Fruit fly (Drosophila melanogaster) whole organism, prepupa: ENCODE data around the gene APC7.

Experiments used
- CG10631 ChIP-seq: fragments of 200-800 bp; sonication (Bioruptor generic); optimal IDR thresholded peaks from 2 replicates; lab custom pipeline; 2016; ENCODE audit warnings: missing biosample characterization, missing genetic modification characterization
- CG10669 ChIP-seq: fragments of 200-800 bp; sonication (Bioruptor generic); optimal IDR thresholded peaks from 3 replicates; lab custom pipeline; 2018; ENCODE audit warnings: missing biosample characterization, mild to moderate bottlenecking, missing genetic modification characterization, moderate library complexity
- CG11294 ChIP-seq: fragments of 200-800 bp; sonication (Bioruptor generic); IDR thresholded peaks from 2 replicates; pipeline ENCODE4 v1.3.6; 2022; ENCODE audit warnings: missing biosample characterization, missing genetic modification characterization
- CG11762 ChIP-seq: fragments of 200-800 bp; sonication (Bioruptor generic); optimal IDR thresholded peaks from 3 replicates; lab custom pipeline; 2016; ENCODE audit warnings: missing biosample characterization, missing genetic modification characterization; ENCODE audit not compliant: insufficient read depth
- CG11902 ChIP-seq: fragments of 200-800 bp; sonication (Bioruptor generic); optimal IDR thresholded peaks from 3 replicates; lab custom pipeline; 2016; ENCODE audit warnings: missing biosample characterization, missing genetic modification characterization
- CG15336 ChIP-seq: fragments of 200-800 bp; sonication (Bioruptor generic); IDR thresholded peaks from 2 replicates; pipeline ENCODE4 v1.3.6; 2022; ENCODE audit warnings: missing biosample characterization, missing genetic modification characterization
- CG1621 ChIP-seq: fragments of 200-800 bp; sonication (Bioruptor generic); optimal IDR thresholded peaks from 3 replicates; lab custom pipeline; 2018; ENCODE audit warnings: missing biosample characterization, mild to moderate bottlenecking, missing genetic modification characterization
- CG16779 ChIP-seq: fragments of 200-800 bp; sonication (Bioruptor generic); optimal IDR thresholded peaks from 3 replicates; lab custom pipeline; 2017; ENCODE audit warnings: missing biosample characterization, mild to moderate bottlenecking, missing genetic modification characterization
- CG31627 ChIP-seq: fragments of 200-800 bp; sonication (Bioruptor generic); optimal IDR thresholded peaks from 3 replicates; lab custom pipeline; 2016; ENCODE audit warnings: missing biosample characterization, missing genetic modification characterization
- CG32006 ChIP-seq: fragments of 200-800 bp; sonication (Bioruptor generic); optimal IDR thresholded peaks from 3 replicates; lab custom pipeline; 2017; ENCODE audit warnings: missing biosample characterization, mild to moderate bottlenecking, missing genetic modification characterization
- CG34406 ChIP-seq: fragments of 200-800 bp; sonication (Bioruptor generic); optimal IDR thresholded peaks from 3 replicates; lab custom pipeline; 2016; ENCODE audit warnings: missing biosample characterization, missing genetic modification characterization
- CG3919 ChIP-seq: fragments of 200-800 bp; sonication (Bioruptor generic); optimal IDR thresholded peaks from 3 replicates; lab custom pipeline; 2016; ENCODE audit warnings: missing biosample characterization, missing genetic modification characterization
- CG4318 ChIP-seq: fragments of 200-800 bp; sonication (Bioruptor generic); optimal IDR thresholded peaks from 3 replicates; lab custom pipeline; 2017; ENCODE audit warnings: missing biosample characterization, mild to moderate bottlenecking, missing genetic modification characterization
- CG6163 ChIP-seq: fragments of 200-800 bp; sonication (Bioruptor generic); IDR thresholded peaks from 3 replicates; pipeline ENCODE4 v1.3.6; 2022; ENCODE audit warnings: missing biosample characterization, missing genetic modification characterization
- CG6854 ChIP-seq: fragments of 200-800 bp; sonication (Bioruptor generic); optimal IDR thresholded peaks from 2 replicates; lab custom pipeline; 2017; ENCODE audit warnings: missing biosample characterization, mild to moderate bottlenecking, missing genetic modification characterization
- CG7368 ChIP-seq: fragments of 200-800 bp; sonication (Bioruptor generic); optimal IDR thresholded peaks from 3 replicates; lab custom pipeline; 2016; ENCODE audit warnings: missing biosample characterization, missing genetic modification characterization
- CG8119 ChIP-seq: fragments of 200-800 bp; sonication (Bioruptor generic); IDR thresholded peaks from 3 replicates; pipeline ENCODE4 v1.3.6; 2022; ENCODE audit warnings: missing biosample characterization, missing genetic modification characterization
- CG8319 ChIP-seq: fragments of 200-800 bp; sonication (Bioruptor generic); optimal IDR thresholded peaks from 3 replicates; lab custom pipeline; 2016; ENCODE audit warnings: missing biosample characterization, missing genetic modification characterization
- CG8632 ChIP-seq: fragments of 200-800 bp; sonication (Bioruptor generic); optimal IDR thresholded peaks from 3 replicates; lab custom pipeline; 2016; ENCODE audit warnings: missing biosample characterization, missing genetic modification characterization
- Eip78C ChIP-seq: fragments of 200-800 bp; sonication (Bioruptor generic); peaks from one replicate; lab custom pipeline; 2016; ENCODE audit warnings: missing biosample characterization, missing genetic modification characterization
- Eip93F ChIP-seq: fragments of 200-800 bp; sonication (Bioruptor generic); optimal IDR thresholded peaks from 2 replicates; lab custom pipeline; 2016; ENCODE audit warnings: missing biosample characterization, mild to moderate bottlenecking, missing genetic modification characterization
- Ets21C ChIP-seq: fragments of 200-800 bp; sonication (Bioruptor generic); optimal IDR thresholded peaks from 3 replicates; lab custom pipeline; 2016; ENCODE audit warnings: missing biosample characterization, missing genetic modification characterization
- Ets96B ChIP-seq: fragments of 200-800 bp; optimal IDR thresholded peaks from 2 replicates; lab custom pipeline; 2019; ENCODE audit warnings: missing biosample characterization, mild to moderate bottlenecking, missing genetic modification characterization, moderate library complexity
- Gug ChIP-seq: fragments of 200-800 bp; sonication (Bioruptor generic); IDR thresholded peaks from 2 replicates; pipeline ENCODE4 v1.3.6; 2022; ENCODE audit warnings: missing biosample characterization, missing genetic modification characterization
- Hr39 ChIP-seq: fragments of 200-800 bp; sonication (Bioruptor generic); optimal IDR thresholded peaks from 2 replicates; lab custom pipeline; 2016; ENCODE audit warnings: missing biosample characterization, missing genetic modification characterization
- Hr4 ChIP-seq: fragments of 200-800 bp; sonication (Bioruptor generic); optimal IDR thresholded peaks from 3 replicates; lab custom pipeline; 2016; ENCODE audit warnings: missing biosample characterization, missing genetic modification characterization
- Lpt ChIP-seq: fragments of 200-800 bp; sonication (Bioruptor generic); optimal IDR thresholded peaks from 3 replicates; lab custom pipeline; 2016; ENCODE audit warnings: missing biosample characterization, missing genetic modification characterization
- Met ChIP-seq: fragments of 200-800 bp; sonication (Bioruptor generic); optimal IDR thresholded peaks from 3 replicates; lab custom pipeline; 2016; ENCODE audit warnings: missing biosample characterization, missing genetic modification characterization
- OdsH ChIP-seq: fragments of 200-800 bp; sonication (Bioruptor generic); optimal IDR thresholded peaks from 3 replicates; lab custom pipeline; 2016; ENCODE audit warnings: missing biosample characterization, missing genetic modification characterization
- Smox ChIP-seq: fragments of 200-800 bp; sonication (Bioruptor generic); optimal IDR thresholded peaks from 3 replicates; lab custom pipeline; 2016; ENCODE audit warnings: missing biosample characterization, missing genetic modification characterization
- Sox14 ChIP-seq: fragments of 200-800 bp; sonication (Bioruptor generic); optimal IDR thresholded peaks from 3 replicates; lab custom pipeline; 2016; ENCODE audit warnings: missing biosample characterization, missing genetic modification characterization
- Sox15 ChIP-seq: fragments of 200-800 bp; sonication (Bioruptor generic); optimal IDR thresholded peaks from 3 replicates; lab custom pipeline; 2016; ENCODE audit warnings: missing biosample characterization, missing genetic modification characterization
- achi ChIP-seq: fragments of 200-800 bp; sonication (Bioruptor generic); optimal IDR thresholded peaks from 3 replicates; lab custom pipeline; 2016; ENCODE audit warnings: missing biosample characterization, missing genetic modification characterization
- acj6 ChIP-seq: fragments of 200-800 bp; sonication (Bioruptor generic); optimal IDR thresholded peaks from 3 replicates; lab custom pipeline; 2016; ENCODE audit warnings: missing biosample characterization, missing genetic modification characterization
- cyc ChIP-seq: fragments of 200-800 bp; sonication (Bioruptor generic); optimal IDR thresholded peaks from 3 replicates; lab custom pipeline; 2016; ENCODE audit warnings: missing biosample characterization, missing genetic modification characterization
- dac ChIP-seq: fragments of 200-800 bp; sonication (Bioruptor generic); optimal IDR thresholded peaks from 2 replicates; lab custom pipeline; 2017; ENCODE audit warnings: missing biosample characterization, mild to moderate bottlenecking, missing genetic modification characterization
- dsx ChIP-seq: fragments of 200-800 bp; optimal IDR thresholded peaks from 3 replicates; lab custom pipeline; 2019; ENCODE audit warnings: missing biosample characterization, mild to moderate bottlenecking, missing genetic modification characterization, moderate library complexity; ENCODE audit not compliant: poor library complexity, severe bottlenecking
- eg ChIP-seq: fragments of 200-800 bp; sonication (Bioruptor generic); IDR thresholded peaks from 3 replicates; pipeline ENCODE4 v1.3.6; 2022; ENCODE audit warnings: missing biosample characterization, missing genetic modification characterization
- esn ChIP-seq: fragments of 200-800 bp; sonication (Bioruptor generic); optimal IDR thresholded peaks from 2 replicates; lab custom pipeline; 2016; ENCODE audit warnings: missing biosample characterization, mild to moderate bottlenecking, missing genetic modification characterization, moderate library complexity
- fd59A ChIP-seq: fragments of 200-800 bp; sonication (Bioruptor generic); optimal IDR thresholded peaks from 2 replicates; lab custom pipeline; 2017; ENCODE audit warnings: missing biosample characterization, mild to moderate bottlenecking, missing genetic modification characterization, missing genetic modification reagents
- fd85E ChIP-seq: fragments of 200-800 bp; sonication (Bioruptor generic); optimal IDR thresholded peaks from 3 replicates; lab custom pipeline; 2016; ENCODE audit warnings: missing biosample characterization, missing genetic modification characterization
- lz ChIP-seq: fragments of 200-800 bp; sonication (Bioruptor generic); optimal IDR thresholded peaks from 3 replicates; lab custom pipeline; 2016; ENCODE audit warnings: missing biosample characterization, missing genetic modification characterization
- net ChIP-seq: fragments of 200-800 bp; sonication (Bioruptor generic); optimal IDR thresholded peaks from 3 replicates; lab custom pipeline; 2016; ENCODE audit warnings: missing biosample characterization, missing genetic modification characterization
- pdm3 ChIP-seq: fragments of 200-800 bp; sonication (Bioruptor generic); optimal IDR thresholded peaks from 3 replicates; lab custom pipeline; 2016; ENCODE audit warnings: missing biosample characterization, missing genetic modification characterization
- salr ChIP-seq, 2 experiments: fragments of 200-800 bp; sonication (Bioruptor generic); optimal IDR thresholded peaks; 3 replicates each; lab custom pipeline; 2016 to 2018; ENCODE audit warnings: missing biosample characterization in 2 of 2, missing genetic modification characterization in 2 of 2, mild to moderate bottlenecking in 1 of 2
- svp ChIP-seq: fragments of 200-800 bp; sonication (Bioruptor generic); peaks from one replicate; lab custom pipeline; 2016; ENCODE audit warnings: missing biosample characterization, missing genetic modification characterization
- vri ChIP-seq: fragments of 200-800 bp; sonication (Bioruptor generic); optimal IDR thresholded peaks from 3 replicates; lab custom pipeline; 2016; ENCODE audit warnings: missing biosample characterization, mild to moderate bottlenecking, missing genetic modification characterization

The APC7 gene

dm6 chrX:6624006-6624745, 27.3 kb downstream of the APC7 start (continued):
- TF ChIP-seq CG7368 (no peak), CG31627 (GFP tag; lab: Kevin White, UChicago) (peak; percentile 46), Lpt (GFP tag; lab: Kevin White, UChicago) (peak; percentile 30), dsx (GFP tag; lab: Kevin White, UChicago) (peak; percentile 80), fd85E (GFP tag; lab: Kevin White, UChicago) (no peak), CG1621 (peak; percentile 29), CG32006 (peak; percentile 56), Ets96B (tag; lab: Kevin White, UChicago) (peak; percentile 63), CG34406 (peak; percentile 7), dac (no peak), Smox (peak; percentile 67), CG10631 (GFP tag; lab: Kevin White, UChicago) (peak; percentile 72), CG10669 (GFP tag; lab: Kevin White, UChicago) (peak; percentile 44), Sox15 (GFP tag; lab: Kevin White, UChicago) (peak; percentile 1), Eip78C (GFP tag; lab: Kevin White, UChicago) (peak; percentile 92), Gug (GFP tag; lab: Robert Waterston, UW) (peak; percentile 50), svp (peak; percentile 87), CG15336 (GFP tag; lab: Robert Waterston, UW) (peak; percentile 68), OdsH (GFP tag; lab: Kevin White, UChicago) (peak; percentile 55), salr (GFP tag; optimal IDR thresholded peaks at IDR 0.05; lab: Kevin White, UChicago) (peak; percentile 11 to 19), acj6 (peak; percentile 70), eg (GFP tag; lab: Robert Waterston, UW) (peak; percentile 69; the same call in 2 of the 3 replicates), esn (GFP tag; lab: Kevin White, UChicago) (peak; percentile 75), Met (peak; percentile 74)
- TF ChIP-seq, all 60 proteins: peak for 49

dm6 chrX:6624977-6625591, 28.2 kb downstream of the APC7 start:
- TF ChIP-seq cyc (no peak), fd85E (GFP tag; lab: Kevin White, UChicago) (no peak), CG8632 (GFP tag; lab: Kevin White, UChicago) (no peak), acj6 (no peak), CG11762 (GFP tag; lab: Kevin White, UChicago) (no peak), Gug (GFP tag; lab: Robert Waterston, UW) (no peak), CG6163 (GFP tag; lab: Robert Waterston, UW) (no peak), Met (no peak), pdm3 (GFP tag; lab: Kevin White, UChicago) (no peak), esn (GFP tag; lab: Kevin White, UChicago) (no peak), CG4318 (no peak), Eip93F (GFP tag; lab: Kevin White, UChicago) (no peak), net (no peak), CG8319 (no peak), CG10631 (GFP tag; lab: Kevin White, UChicago) (peak; percentile 14), CG11294 (GFP tag; lab: Robert Waterston, UW) (no peak), CG11902 (GFP tag; lab: Kevin White, UChicago) (no peak), CG3919 (GFP tag; lab: Kevin White, UChicago) (no peak), Sox14 (GFP tag; lab: Kevin White, UChicago) (no peak), Ets21C (GFP tag; lab: Kevin White, UChicago) (no peak), CG1621 (no peak), Sox15 (GFP tag; lab: Kevin White, UChicago) (no peak), lz (GFP tag; lab: Kevin White, UChicago) (no peak), OdsH (GFP tag; lab: Kevin White, UChicago) (no peak), CG16779 (tag; lab: Kevin White, UChicago) (no peak), CG6854 (GFP tag; lab: Kevin White, UChicago) (no peak), CG31627 (GFP tag; lab: Kevin White, UChicago) (no peak), vri (GFP tag; lab: Kevin White, UChicago) (no peak), fd59A (GFP tag; lab: Kevin White, UChicago) (no peak), salr (GFP tag; optimal IDR thresholded peaks at IDR 0.05; lab: Kevin White, UChicago) (no peak), Hr4 (peak; percentile 1), CG10669 (GFP tag; lab: Kevin White, UChicago) (no peak), CG32006 (peak; percentile 24), Eip78C (GFP tag; lab: Kevin White, UChicago) (peak; percentile 69), Hr39 (no peak), achi (no peak), CG8119 (GFP tag; lab: Robert Waterston, UW) (no peak)
